Worm (Caenorhabditis elegans) whole organism, early embryonic: Measurements from ENCODE around the gene cyp-31A5.

ENCODE experiments used
- B0310.2 ChIP-seq: sonication (generic microtip); optimal IDR thresholded peaks from 2 replicates; lab custom pipeline; 2016; ENCODE audit warnings: mild to moderate bottlenecking, missing genetic modification characterization, missing compliant biosample characterization
- F13C5.2 ChIP-seq: sonication (generic microtip); optimal IDR thresholded peaks from 2 replicates; lab custom pipeline; 2017; ENCODE audit warnings: mild to moderate bottlenecking, missing genetic modification characterization, inconsistent platforms, missing compliant biosample characterization
- aly-1 ChIP-seq: sonication (generic microtip); optimal IDR thresholded peaks from 2 replicates; lab custom pipeline; 2016; ENCODE audit warnings: missing genetic modification characterization, missing compliant biosample characterization
- ama-1 ChIP-seq: fragments of 150-350 bp; optimal IDR thresholded peaks from 2 replicates; lab custom pipeline; 2014
- ceh-13 ChIP-seq: fragments of 200-800 bp; sonication (Bioruptor generic); optimal IDR thresholded peaks from 2 replicates; lab custom pipeline; 2018; ENCODE audit warnings: mild to moderate bottlenecking, missing genetic modification characterization, missing compliant biosample characterization
- ceh-36 ChIP-seq: sonication (generic microtip); optimal IDR thresholded peaks from 2 replicates; lab custom pipeline; 2016; ENCODE audit warnings: missing genetic modification characterization, inconsistent platforms, missing compliant biosample characterization
- flt-1 ChIP-seq: fragments of 200-800 bp; sonication (Bioruptor generic); IDR thresholded peaks from 2 replicates; pipeline ENCODE4 v1.3.6; 2022; ENCODE audit warnings: missing genetic modification characterization, missing compliant biosample characterization
- hmbx-1 ChIP-seq: sonication (generic microtip); optimal IDR thresholded peaks from 2 replicates; lab custom pipeline; 2016; ENCODE audit warnings: mild to moderate bottlenecking, missing genetic modification characterization, missing compliant biosample characterization
- hmg-4 ChIP-seq: fragments of 200-800 bp; sonication (Bioruptor generic); optimal IDR thresholded peaks from 2 replicates; lab custom pipeline; 2018; ENCODE audit warnings: mild to moderate bottlenecking, missing genetic modification characterization, missing compliant biosample characterization
- pes-1 ChIP-seq: fragments of 200-800 bp; sonication (Bioruptor generic); IDR thresholded peaks from 2 replicates; pipeline ENCODE4 v1.3.6; 2022; ENCODE audit warnings: missing genetic modification reagents, missing genetic modification characterization, missing compliant biosample characterization
- sea-1 ChIP-seq: fragments of 200-800 bp; sonication (Bioruptor generic); conservative IDR thresholded peaks from 2 replicates; pipeline ENCODE4 v1.3.6; 2022; ENCODE audit warnings: missing genetic modification characterization, missing compliant biosample characterization
- tbx-11 ChIP-seq: fragments of 200-800 bp; sonication (Bioruptor generic); IDR thresholded peaks from 2 replicates; pipeline ENCODE4 v1.3.6; 2022; ENCODE audit warnings: missing genetic modification characterization, missing compliant biosample characterization
- tbx-37 ChIP-seq: fragments of 200-800 bp; sonication (Bioruptor generic); conservative IDR thresholded peaks from 2 replicates; pipeline ENCODE4 v1.3.6; 2022; ENCODE audit warnings: missing genetic modification reagents, missing genetic modification characterization, missing compliant biosample characterization
- tra-4 ChIP-seq: sonication (generic microtip); optimal IDR thresholded peaks from 2 replicates; lab custom pipeline; 2017; ENCODE audit warnings: missing genetic modification characterization, missing compliant biosample characterization

DNA sequence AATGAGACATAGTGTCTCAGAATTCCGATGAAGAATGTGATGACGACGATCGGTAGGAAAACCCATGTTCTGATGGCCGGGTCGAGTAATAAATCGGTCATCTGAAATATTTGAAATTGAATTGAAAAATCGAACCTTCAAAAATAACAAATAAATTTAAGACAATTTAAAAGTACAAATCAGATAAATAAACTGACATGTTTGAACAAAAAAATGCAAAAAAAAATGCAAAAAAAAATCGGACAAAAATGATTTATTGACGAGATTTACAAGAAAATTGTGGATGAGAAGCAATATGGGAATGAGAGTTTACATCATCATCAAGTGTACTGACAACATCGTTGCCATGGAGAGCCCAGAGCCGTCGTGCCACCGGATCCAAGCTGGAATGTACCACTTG, 19.3 kb upstream of the cyp-31A5 start, which contains the start of gene emc-3:
- no peak for TF ChIP-seq ceh-13 (GFP tag; lab: Kevin White, UChicago)
- no peak for TF ChIP-seq ceh-36
- no peak for TF ChIP-seq tbx-11 (GFP tag; lab: Robert Waterston, UW)
- TF ChIP-seq ama-1 (lab: Kevin White, UChicago): no peak
- TF ChIP-seq F13C5.2 (tag; lab: Kevin White, UChicago): no peak
- no peak for TF ChIP-seq flt-1 (GFP tag; lab: Robert Waterston, UW)
- no peak for TF ChIP-seq sea-1 (GFP tag; lab: Robert Waterston, UW)
- TF ChIP-seq pes-1 (GFP tag; lab: Robert Waterston, UW): no peak
- no peak for TF ChIP-seq hmg-4 (GFP tag; lab: Kevin White, UChicago)
- TF ChIP-seq hmbx-1: no peak
- TF ChIP-seq tra-4 (tag; lab: Kevin White, UChicago): no peak
- no peak for TF ChIP-seq aly-1 (tag; lab: Kevin White, UChicago)
- TF ChIP-seq tbx-37: no peak
- no peak for TF ChIP-seq B0310.2 (tag; lab: Kevin White, UChicago)
